Worm (Caenorhabditis elegans) whole organism, midembryonic: ENCODE results near the gene B0563.7.

Source experiments
- flt-1 ChIP-seq: fragments of 200-800 bp; sonication (Bioruptor generic); IDR thresholded peaks from 2 replicates; pipeline ENCODE4 v1.3.6; 2022; ENCODE audit warnings: missing genetic modification characterization, missing compliant biosample characterization
- ztf-29 ChIP-seq: fragments of 200-800 bp; sonication (Bioruptor generic); IDR thresholded peaks from 2 replicates; pipeline ENCODE4 v1.3.6; 2022; ENCODE audit warnings: missing genetic modification reagents, missing genetic modification characterization, missing compliant biosample characterization

ce11 chrX:9105888-9106287 lies 48.2 kb downstream of the B0563.7 start:
- TF ChIP-seq flt-1 (GFP tag; lab: Robert Waterston, UW) (no peak), ztf-29 (GFP tag; lab: Robert Waterston, UW) (no peak)
